Fruit fly (Drosophila melanogaster): ENCODE measurements around the gene CG10570.

DNA sequence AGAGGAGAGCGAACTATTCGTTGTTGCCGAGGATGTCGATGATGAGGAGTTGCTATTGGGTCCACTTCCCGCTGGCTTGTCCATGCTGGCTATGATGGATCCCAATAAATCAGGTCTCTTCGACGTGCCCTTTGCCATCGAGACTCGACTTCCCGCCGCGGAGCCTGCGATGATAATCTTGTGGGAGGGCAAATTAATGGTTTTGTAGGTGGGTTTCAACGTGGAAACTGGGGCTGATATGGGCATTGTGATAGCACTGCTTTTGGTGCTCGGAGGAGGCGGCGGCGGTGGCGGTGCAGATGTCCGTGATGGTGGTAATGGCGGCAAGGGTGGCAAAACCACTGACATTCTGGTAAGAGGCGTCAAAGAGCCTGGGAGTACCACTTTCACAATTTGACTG, 23.5 kb upstream of the CG10570 start:
- TF ChIP-seq insv (optimal IDR thresholded peaks at IDR 0.05): no peak
- no peak for TF ChIP-seq h (optimal IDR thresholded peaks at IDR 0.05)

Measured in Kc167 (cell line).